Worm (Caenorhabditis elegans): Measurements from ENCODE around the gene Y57G7A.1.
"Not testable (repeated sequence)": the region's sequence is repeated elsewhere in the genome, so short reads cannot be mapped to it uniquely, and the experiment has no call there.

Gene Y57G7A.1

DNA sequence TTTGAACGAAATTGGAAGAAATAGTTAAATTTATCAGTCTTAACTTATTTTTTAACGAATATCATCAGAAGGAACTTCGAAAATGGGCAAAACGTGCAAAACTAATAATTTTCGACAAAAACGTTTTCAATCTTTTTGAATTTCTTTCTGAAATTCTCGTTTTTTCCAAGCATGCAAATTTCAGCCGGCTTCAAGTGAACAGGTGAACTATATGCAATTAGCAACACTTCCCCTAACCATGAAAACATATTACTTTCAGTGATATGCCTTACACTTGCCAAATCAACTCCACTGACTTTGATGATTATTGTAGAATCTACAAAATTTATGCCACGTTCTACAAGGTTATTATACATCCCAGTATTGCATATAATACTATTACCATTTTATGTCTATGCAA lies 19.9 kb upstream of the Y57G7A.1 start, which contains the start of gene srz-63:
Gene srz-63, plus strand, starts transcription at position 301 of the 400 bp plus-strand sequence.
- not testable (repeated sequence) for TF ChIP-seq elt-2 (tag; optimal IDR thresholded peaks at IDR 0.05); ama-1 (optimal IDR thresholded peaks at IDR 0.05); nhr-23 (tag; optimal IDR thresholded peaks at IDR 0.05)

DNA sequence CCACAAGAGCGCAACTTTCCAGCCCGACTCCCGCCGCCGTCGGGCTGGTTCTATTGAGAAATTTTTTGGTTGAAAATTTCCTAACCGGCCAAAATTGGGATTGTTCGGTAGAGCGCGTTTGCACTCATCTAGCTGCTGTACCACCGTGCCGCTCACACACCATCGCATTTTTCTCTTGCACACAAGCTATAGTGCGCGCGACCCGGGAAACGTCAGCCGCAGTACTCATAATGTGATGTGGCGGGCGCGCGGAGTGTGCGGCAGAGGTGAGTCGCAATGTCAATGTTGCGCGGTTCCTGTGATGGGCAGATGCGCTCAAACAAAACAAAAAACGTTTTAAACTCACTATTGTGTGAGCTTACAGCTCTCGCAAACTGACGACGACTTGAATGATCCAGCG lies 13.3 kb upstream of the Y57G7A.1 start:
- no peak for TF ChIP-seq lin-39 (tag; optimal IDR thresholded peaks at IDR 0.05)
- TF ChIP-seq ztf-4 (tag; optimal IDR thresholded peaks at IDR 0.05), result no peak
- TF ChIP-seq fos-1 (tag; optimal IDR thresholded peaks at IDR 0.05), result no peak
- TF ChIP-seq fkh-2 (tag; optimal IDR thresholded peaks at IDR 0.05), result no peak
- TF ChIP-seq egl-5 (tag; optimal IDR thresholded peaks at IDR 0.05), result no peak
- no peak for TF ChIP-seq ceh-28 (tag; optimal IDR thresholded peaks at IDR 0.05)

DNA sequence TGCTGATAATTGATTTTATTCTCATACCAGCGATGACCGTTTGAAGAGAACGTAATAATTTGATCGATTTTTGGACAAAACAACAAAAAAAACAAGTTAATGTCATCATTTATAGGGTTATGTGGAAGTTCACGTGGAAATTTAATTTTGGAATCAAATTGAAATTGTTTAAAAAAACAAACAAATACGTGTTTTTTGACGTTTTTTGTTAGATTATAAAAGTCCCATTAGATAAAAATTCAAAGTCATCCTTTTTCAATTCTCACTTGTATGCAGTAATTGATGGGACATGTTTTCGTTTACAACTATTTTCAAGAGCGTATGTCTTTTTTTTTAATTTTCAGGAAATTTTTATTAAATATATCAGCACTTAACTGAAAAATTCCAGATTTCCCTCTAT lies 12.8 kb upstream of the Y57G7A.1 start, which contains the start of the genes Y57G7A.6 and Y57G7A.3:
Gene Y57G7A.6, minus strand, starts transcription at position 101 of the 400 bp plus-strand sequence.
Gene Y57G7A.3, plus strand, starts transcription at position 269 of the 400 bp plus-strand sequence.
- TF ChIP-seq nhr-23 (tag; optimal IDR thresholded peaks at IDR 0.05), result no peak
- no peak for TF ChIP-seq R02D3.7 (tag; optimal IDR thresholded peaks at IDR 0.05)
- TF ChIP-seq nhr-76 (tag; optimal IDR thresholded peaks at IDR 0.05), result no peak
- TF ChIP-seq hmg-11 (tag; optimal IDR thresholded peaks at IDR 0.05), result no peak
- TF ChIP-seq ZK546.5 (tag; optimal IDR thresholded peaks at IDR 0.05), result no peak
- TF ChIP-seq daf-12 (tag; optimal IDR thresholded peaks at IDR 0.05), result no peak
- TF ChIP-seq fkh-10 (GFP tag; optimal IDR thresholded peaks at IDR 0.05), result no peak
- no peak for TF ChIP-seq unc-39 (tag; optimal IDR thresholded peaks at IDR 0.05)
- TF ChIP-seq egl-27 (tag; optimal IDR thresholded peaks at IDR 0.05), result no peak
- no peak for TF ChIP-seq ama-1 (optimal IDR thresholded peaks at IDR 0.05)

DNA sequence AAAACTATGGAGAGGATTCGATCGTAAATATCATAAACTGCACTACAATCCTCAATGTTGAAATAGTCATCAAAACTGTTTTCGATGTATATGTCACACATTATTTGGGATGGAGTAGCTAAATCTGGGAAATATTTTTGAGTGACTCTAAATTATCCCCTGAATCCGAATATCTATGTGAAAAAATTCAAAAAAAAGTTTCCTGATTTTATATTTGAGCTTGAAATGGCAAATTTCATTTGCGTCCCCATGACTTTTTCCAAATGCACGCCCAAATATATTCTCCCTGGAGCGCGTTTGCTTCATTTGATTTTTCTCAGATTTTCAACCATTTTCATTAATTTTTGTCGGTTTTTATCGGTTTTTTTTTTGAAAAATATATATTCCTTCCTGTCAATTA lies 5.1 kb upstream of the Y57G7A.1 start, which contains the start of gene srz-64:
Gene srz-64, minus strand, starts transcription at position 101 of the 400 bp plus-strand sequence.
- TF ChIP-seq fkh-2 (tag; optimal IDR thresholded peaks at IDR 0.05) (no peak), unc-62 (GFP tag; optimal IDR thresholded peaks at IDR 0.05) (no peak), elt-2 (tag; optimal IDR thresholded peaks at IDR 0.05) (no peak), skn-1 (tag; optimal IDR thresholded peaks at IDR 0.05) (no peak), egl-27 (tag; optimal IDR thresholded peaks at IDR 0.05) (no peak), lsy-12 (tag; optimal IDR thresholded peaks at IDR 0.05) (no peak)

DNA sequence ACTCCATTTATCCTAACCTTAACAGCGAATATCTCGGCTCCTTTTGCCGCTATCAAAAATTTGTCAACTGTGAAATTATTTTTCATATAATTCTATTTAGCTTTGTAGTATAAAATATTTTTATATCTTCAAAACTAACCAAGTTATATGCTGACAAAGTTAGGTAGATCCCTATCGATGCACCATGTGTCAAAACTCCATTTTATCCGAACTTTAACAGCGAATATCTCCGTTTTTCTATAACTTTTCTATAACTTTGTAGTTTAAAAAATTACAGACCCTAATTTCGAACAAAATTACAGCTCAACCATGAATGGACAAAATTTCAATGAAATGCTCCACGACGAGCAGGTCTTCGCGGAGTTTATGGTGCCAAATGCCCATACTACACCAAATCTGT lies 2.5 kb upstream of the Y57G7A.1 start, which contains the start of gene Y57G7A.2:
Gene Y57G7A.2, plus strand, starts transcription at position 301 of the 400 bp plus-strand sequence.
- no peak for TF ChIP-seq pqm-1 (tag; optimal IDR thresholded peaks at IDR 0.05)
- TF ChIP-seq fos-1 (tag; optimal IDR thresholded peaks at IDR 0.05), result no peak
- no peak for TF ChIP-seq egl-27 (tag; optimal IDR thresholded peaks at IDR 0.05)
- TF ChIP-seq nhr-11 (tag; optimal IDR thresholded peaks at IDR 0.05), result no peak
- TF ChIP-seq tbx-2 (tag; optimal IDR thresholded peaks at IDR 0.05), result no peak

DNA sequence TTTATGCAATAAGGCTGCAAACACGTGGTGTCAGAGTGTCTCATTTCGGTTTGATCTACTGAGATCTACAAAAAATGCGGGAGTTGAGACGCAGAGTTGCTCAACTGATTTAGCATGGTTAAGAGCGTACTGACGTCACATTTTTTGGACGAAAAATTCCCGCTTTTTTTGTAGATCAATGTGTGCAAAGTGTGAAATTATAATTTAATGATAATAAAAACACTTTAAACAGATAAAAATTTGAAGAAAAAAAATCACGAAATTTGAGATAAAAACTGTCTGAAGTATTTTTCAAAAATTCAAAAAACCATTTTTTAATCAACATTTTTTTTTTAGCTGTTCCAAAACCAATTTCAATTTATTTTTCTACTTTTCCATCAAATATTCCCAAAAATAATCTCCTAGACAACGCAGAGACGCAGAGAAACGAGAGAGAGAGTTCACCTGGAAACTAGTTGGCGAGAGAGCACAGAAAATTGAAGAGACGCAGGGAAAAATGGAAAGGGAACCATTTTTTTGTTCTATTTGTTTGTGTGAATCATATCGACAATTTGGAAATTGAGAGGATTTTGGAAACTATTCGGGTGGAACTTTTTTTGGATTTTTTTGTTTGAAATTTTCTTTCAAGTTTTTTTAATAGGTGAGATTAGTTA lies 1.1 kb upstream of the Y57G7A.1 start:
- TF ChIP-seq ceh-9 (tag; optimal IDR thresholded peaks at IDR 0.05) (no peak), unc-62 (GFP tag; optimal IDR thresholded peaks at IDR 0.05) (no peak), nhr-23 (tag; optimal IDR thresholded peaks at IDR 0.05) (peak; percentile 23), pqm-1 (tag; optimal IDR thresholded peaks at IDR 0.05) (no peak), pha-4 (tag; optimal IDR thresholded peaks at IDR 0.05) (peak; percentile 31), daf-12 (tag; optimal IDR thresholded peaks at IDR 0.05) (no peak), lin-15B (tag; optimal IDR thresholded peaks at IDR 0.05) (no peak), nhr-43 (tag; optimal IDR thresholded peaks at IDR 0.05; ENCODE audit: poor library complexity, severe bottlenecking) (no peak), ZK546.5 (tag; optimal IDR thresholded peaks at IDR 0.05) (no peak), unc-39 (tag; optimal IDR thresholded peaks at IDR 0.05) (no peak)

DNA sequence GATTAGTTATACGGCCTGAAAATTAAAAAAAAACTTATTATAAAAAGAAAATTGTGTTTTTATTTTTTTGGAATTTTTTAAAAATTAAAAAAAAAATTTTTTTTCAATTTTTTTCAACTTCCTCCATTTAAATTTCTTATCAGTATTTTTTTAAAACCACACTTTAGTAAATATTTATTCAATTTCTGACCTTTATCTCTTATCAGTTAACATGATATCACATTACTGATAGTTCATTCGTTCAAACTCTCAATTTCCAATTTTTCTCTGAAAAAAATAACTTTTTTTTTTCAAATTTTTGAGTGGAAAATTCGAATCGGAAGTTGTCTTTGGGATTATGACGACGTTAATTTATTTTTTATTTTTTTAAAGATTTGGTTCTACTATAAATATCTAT lies 574 bp upstream of the Y57G7A.1 start:
- TF ChIP-seq pha-4 (tag; optimal IDR thresholded peaks at IDR 0.05) (peak; percentile 46), pqm-1 (tag; optimal IDR thresholded peaks at IDR 0.05) (peak; percentile 41), ZK546.5 (tag; optimal IDR thresholded peaks at IDR 0.05) (no peak), eor-1 (tag; optimal IDR thresholded peaks at IDR 0.05) (no peak), lin-15B (tag; optimal IDR thresholded peaks at IDR 0.05) (no peak), elt-2 (tag; optimal IDR thresholded peaks at IDR 0.05) (peak; percentile 65), ama-1 (optimal IDR thresholded peaks at IDR 0.05) (no peak), nhr-77 (tag; optimal IDR thresholded peaks at IDR 0.05) (no peak)
